Worm (Caenorhabditis elegans) whole organism, L2 larva: ENCODE results near the gene rpl-12.

Experiments
- R02D3.7 ChIP-seq: fragments of 150-350 bp; optimal IDR thresholded peaks from 2 replicates; lab custom pipeline; 2014; ENCODE audit warnings: missing biosample characterization, missing genetic modification characterization
- lin-11 ChIP-seq: fragments of 150-350 bp; sonication (generic microtip); optimal IDR thresholded peaks from 2 replicates; lab custom pipeline; 2014; ENCODE audit warnings: missing biosample characterization, missing genetic modification characterization, inconsistent platforms, mixed read lengths
- lin-13 ChIP-seq: fragments of 150-350 bp; optimal IDR thresholded peaks from 2 replicates; lab custom pipeline; 2014; ENCODE audit warnings: missing biosample characterization, missing genetic modification reagents, missing genetic modification characterization
- mab-5 ChIP-seq: fragments of 150-350 bp; optimal IDR thresholded peaks from 2 replicates; lab custom pipeline; 2014; ENCODE audit warnings: missing biosample characterization, missing genetic modification characterization
- mdl-1 ChIP-seq, 2 experiments: fragments of 150-350 bp in 1 of 2; sonication (generic microtip) in 1 of 2; optimal IDR thresholded peaks; 2 replicates each; lab custom pipeline; 2017; ENCODE audit warnings: missing biosample characterization in 2 of 2, missing genetic modification characterization in 2 of 2
- nhr-12 ChIP-seq: fragments of 150-350 bp; optimal IDR thresholded peaks from 2 replicates; lab custom pipeline; 2014; ENCODE audit warnings: missing biosample characterization, missing genetic modification characterization
- skn-1 ChIP-seq: sonication (generic microtip); optimal IDR thresholded peaks from 2 replicates; lab custom pipeline; 2017; ENCODE audit warnings: missing biosample characterization, missing genetic modification characterization
- unc-39 ChIP-seq: fragments of 150-350 bp; optimal IDR thresholded peaks from 2 replicates; lab custom pipeline; 2014; ENCODE audit warnings: missing biosample characterization, missing genetic modification characterization
- unc-62 ChIP-seq: fragments of 150-350 bp; optimal IDR thresholded peaks from 2 replicates; lab custom pipeline; 2014; ENCODE audit warnings: missing biosample characterization, missing genetic modification reagents, missing genetic modification characterization

DNA sequence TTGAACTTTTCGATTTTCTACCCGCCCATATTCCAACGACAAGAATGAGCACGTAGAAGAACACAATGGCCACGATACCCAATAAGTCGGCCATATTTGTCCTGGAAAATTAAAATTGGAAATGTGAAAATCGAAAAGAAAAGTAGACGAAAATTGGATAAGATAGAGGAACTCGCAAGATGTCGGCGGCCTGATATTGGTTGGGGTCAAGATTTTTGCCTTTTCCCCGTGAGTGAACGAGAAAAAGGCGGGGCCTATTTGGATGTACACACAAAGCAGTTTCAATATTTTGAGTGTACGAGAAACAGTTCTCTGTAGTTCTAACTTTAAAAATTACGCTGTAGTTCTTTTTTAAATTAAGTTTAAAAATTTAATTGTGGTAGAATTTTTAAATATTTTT, 26.0 kb downstream of the rpl-12 start, which contains the start of gene cho-1:
- TF ChIP-seq lin-13, result no peak
- TF ChIP-seq mdl-1 (tag; optimal IDR thresholded peaks at IDR 0.05; lab: Kevin White, UChicago), result no peak
- no peak for TF ChIP-seq mab-5 (tag; lab: Kevin White, UChicago)
- no peak for TF ChIP-seq nhr-12
- TF ChIP-seq unc-62 (GFP tag; lab: Kevin White, UChicago), result no peak
- TF ChIP-seq skn-1 (tag; lab: Kevin White, UChicago), result no peak
- no peak for TF ChIP-seq lin-11 (tag; lab: Kevin White, UChicago)
- no peak for TF ChIP-seq unc-39
- no peak for TF ChIP-seq R02D3.7 (tag; lab: Kevin White, UChicago)
